Worm (Caenorhabditis elegans) whole organism, L1 larva: ENCODE measurements around the gene B0024.3.

ENCODE experiments used
- egl-13 ChIP-seq: sonication (generic microtip); optimal IDR thresholded peaks from 2 replicates; lab custom pipeline; 2016; ENCODE audit warnings: missing genotype, missing genetic modification reagents, missing genetic modification characterization, missing compliant biosample characterization
- egl-27 ChIP-seq, 2 experiments: fragments of 150-350 bp in 1 of 2; sonication (generic microtip); optimal IDR thresholded peaks; 3 replicates each; lab custom pipeline; 2017 to 2018; ENCODE audit warnings: missing biosample characterization in 2 of 2, missing genetic modification characterization in 2 of 2, missing genetic modification reagents in 2 of 2
- elt-2 ChIP-seq: sonication (generic microtip); optimal IDR thresholded peaks from 2 replicates; lab custom pipeline; 2016; ENCODE audit warnings: missing genetic modification characterization, mild to moderate bottlenecking, inconsistent platforms, missing compliant biosample characterization, missing genetic modification reagents
- fos-1 ChIP-seq: fragments of 150-350 bp; optimal IDR thresholded peaks from 2 replicates; lab custom pipeline; 2014; ENCODE audit warnings: missing biosample characterization, missing genetic modification characterization
- isw-1 ChIP-seq: fragments of 200-800 bp; sonication (Bioruptor generic); IDR thresholded peaks from 2 replicates; pipeline ENCODE4 v1.3.6; 2022; ENCODE audit warnings: missing genetic modification characterization, missing compliant biosample characterization
- lin-13 ChIP-seq: fragments of 150-350 bp; optimal IDR thresholded peaks from 2 replicates; lab custom pipeline; 2014; ENCODE audit warnings: missing biosample characterization, missing genetic modification reagents, missing genetic modification characterization
- lir-3 ChIP-seq: sonication (generic microtip); optimal IDR thresholded peaks from 2 replicates; lab custom pipeline; 2016; ENCODE audit warnings: mild to moderate bottlenecking, missing genetic modification characterization, moderate library complexity, missing compliant biosample characterization; ENCODE audit not compliant: poor library complexity
- nhr-237 ChIP-seq: fragments of 150-350 bp; optimal IDR thresholded peaks from 2 replicates; lab custom pipeline; 2014; ENCODE audit warnings: missing biosample characterization, missing genetic modification characterization
- snpc-4 ChIP-seq: fragments of 150-350 bp; optimal IDR thresholded peaks from 2 replicates; lab custom pipeline; 2014; ENCODE audit warnings: missing biosample characterization, missing genetic modification characterization
- tbx-2 ChIP-seq: sonication (generic microtip); optimal IDR thresholded peaks from 2 replicates; lab custom pipeline; 2016; ENCODE audit warnings: missing genetic modification characterization, missing compliant biosample characterization
- unc-62 ChIP-seq: fragments of 150-350 bp; optimal IDR thresholded peaks from 2 replicates; lab custom pipeline; 2014; ENCODE audit warnings: missing biosample characterization, missing genetic modification reagents, missing genetic modification characterization
- ztf-11 ChIP-seq, 2 experiments: sonication (generic microtip); optimal IDR thresholded peaks; 2 replicates each; lab custom pipeline; 2016 to 2017; ENCODE audit warnings: missing genetic modification characterization in 2 of 2, missing biosample characterization in 1 of 2, missing compliant biosample characterization in 1 of 2

DNA sequence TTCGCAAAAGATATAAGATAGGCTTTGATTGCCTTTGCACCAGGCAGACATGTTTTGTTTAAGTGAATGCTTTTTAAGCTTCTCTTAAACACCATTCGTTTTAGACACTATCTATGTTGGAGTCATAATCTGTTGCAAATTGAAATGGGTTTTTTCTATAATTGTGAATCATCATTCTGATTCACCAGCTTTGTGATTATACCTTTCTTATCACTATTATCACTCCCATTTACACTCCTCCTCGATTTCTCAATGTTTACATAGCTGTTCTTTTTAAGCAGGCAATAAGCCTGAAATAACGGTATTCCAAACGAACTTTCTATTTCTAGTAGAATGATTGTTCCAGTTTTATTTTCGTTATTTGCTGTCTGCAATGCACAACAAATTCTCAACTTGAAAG lies 9.7 kb downstream of the B0024.3 start, which contains the start of gene B0024.4:
- TF ChIP-seq tbx-2 (tag; lab: Kevin White, UChicago) (no peak), fos-1 (tag; lab: Kevin White, UChicago) (no peak), ztf-11 (tag; optimal IDR thresholded peaks at IDR 0.05; lab: Kevin White, UChicago) (no peak), egl-27 (tag; optimal IDR thresholded peaks at IDR 0.05; lab: Kevin White, UChicago) (no peak), nhr-237 (tag; lab: Kevin White, UChicago) (no peak), snpc-4 (tag; lab: Kevin White, UChicago) (no peak), lin-13 (GFP tag; lab: Kevin White, UChicago) (no peak), unc-62 (no peak), elt-2 (tag; lab: Kevin White, UChicago) (no peak), egl-13 (tag; lab: Kevin White, UChicago) (no peak), lir-3 (tag; lab: Kevin White, UChicago) (no peak), isw-1 (no peak)
